Fruit fly (Drosophila melanogaster): ENCODE results near the gene Nup154.

The Nup154 gene

DNA sequence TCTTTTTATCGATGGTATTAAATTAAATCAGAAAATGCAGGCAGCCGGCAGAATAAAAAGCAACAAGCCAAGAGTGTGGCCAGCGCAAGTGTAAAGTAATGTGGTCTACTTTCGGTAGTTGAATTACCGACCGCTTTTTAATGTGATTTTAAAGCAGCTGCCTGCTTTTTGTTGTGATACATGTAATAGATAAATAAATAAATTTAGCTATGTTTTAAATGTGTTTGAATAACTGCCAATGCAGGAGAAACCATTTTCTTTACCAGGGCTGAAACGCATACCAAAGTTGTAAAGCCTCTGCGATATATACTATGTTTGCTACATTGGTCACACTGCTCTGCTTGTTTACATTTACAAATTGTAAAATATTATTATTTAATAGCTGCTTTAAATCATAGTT lies 34.5 kb upstream of the Nup154 start, which contains the start of the genes Tmem214 and YL-1 (continued):
- TF ChIP-seq nau (GFP tag; optimal IDR thresholded peaks at IDR 0.05) (no peak), Nf-YC (tag; optimal IDR thresholded peaks at IDR 0.05) (peak; percentile 44), CG30403 (GFP tag; optimal IDR thresholded peaks at IDR 0.05) (peak; percentile 15), ttk (GFP tag; IDR thresholded peaks at IDR 0.05) (no peak), toy (GFP tag; IDR thresholded peaks at IDR 0.05) (no peak), Sry-δ (GFP tag; optimal IDR thresholded peaks at IDR 0.05) (peak; percentile 29), Dp (GFP tag; optimal IDR thresholded peaks at IDR 0.05) (peak; percentile 49), lov (optimal IDR thresholded peaks at IDR 0.05) (no peak), lov (GFP tag; IDR thresholded peaks at IDR 0.05) (no peak), zen (tag; optimal IDR thresholded peaks at IDR 0.05) (peak; percentile 16), CG16779 (GFP tag; IDR thresholded peaks at IDR 0.05) (no peak), CG10147 (GFP tag; optimal IDR thresholded peaks at IDR 0.05) (peak; percentile 6), Ets65A (GFP tag) (peak; percentile 86), CTCF (GFP tag; optimal IDR thresholded peaks at IDR 0.05) (no peak), onecut (GFP tag; IDR thresholded peaks at IDR 0.05) (no peak), Lpt (GFP tag; optimal IDR thresholded peaks at IDR 0.05) (no peak), h (optimal IDR thresholded peaks at IDR 0.05) (no peak), al (GFP tag; IDR thresholded peaks at IDR 0.05) (no peak), CG15073 (GFP tag; optimal IDR thresholded peaks at IDR 0.05) (no peak), C15 (GFP tag; IDR thresholded peaks at IDR 0.05) (no peak), CG16815 (GFP tag; optimal IDR thresholded peaks at IDR 0.05) (no peak), Hr78 (GFP tag; optimal IDR thresholded peaks at IDR 0.05) (no peak), Lhr (GFP tag; optimal IDR thresholded peaks at IDR 0.05) (peak; percentile 43), HmgZ (tag; optimal IDR thresholded peaks at IDR 0.05) (peak; percentile 46), CG11456 (GFP tag; IDR thresholded peaks at IDR 0.05) (no peak), CG10209 (GFP tag; optimal IDR thresholded peaks at IDR 0.05) (no peak), crol (GFP tag; IDR thresholded peaks at IDR 0.05) (no peak), CG18599 (GFP tag; optimal IDR thresholded peaks at IDR 0.05) (no peak), Hand (GFP tag; optimal IDR thresholded peaks at IDR 0.05) (no peak), bsh (GFP tag; optimal IDR thresholded peaks at IDR 0.05) (no peak), dysf (GFP tag; IDR thresholded peaks at IDR 0.05) (no peak)

DNA sequence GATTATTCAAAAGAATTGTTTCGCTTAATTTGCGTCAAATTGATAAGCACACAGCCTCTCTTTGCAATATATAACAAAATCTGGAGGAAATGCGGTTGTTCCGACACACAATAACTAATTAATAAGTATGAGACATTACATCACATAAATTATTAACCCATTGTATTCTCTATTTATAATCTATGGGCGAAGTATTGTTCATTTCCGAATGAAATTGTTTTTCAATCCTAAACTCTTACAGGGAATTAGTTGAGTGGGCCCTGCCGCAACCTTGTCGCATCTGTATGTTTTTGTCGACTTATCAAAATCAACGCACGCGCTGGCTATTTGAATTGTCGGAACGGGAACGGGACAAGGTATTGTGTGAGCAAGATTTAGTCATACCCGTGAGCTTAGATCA lies 32.4 kb upstream of the Nup154 start, which contains the start of gene CG16743:
CG16743 (plus strand) TSS at position 57 of the 400 bp plus-strand sequence.
- TF ChIP-seq CG2120 (GFP tag; optimal IDR thresholded peaks at IDR 0.05): peak; percentile 46
- no peak for TF ChIP-seq CG12155 (GFP tag; optimal IDR thresholded peaks at IDR 0.05)
- TF ChIP-seq unc-4 (GFP tag; IDR thresholded peaks at IDR 0.05; ENCODE audit: partially characterized antibody): no peak
- no peak for TF ChIP-seq CrebB (tag; optimal IDR thresholded peaks at IDR 0.05)
- no peak for TF ChIP-seq Hmx (GFP tag; optimal IDR thresholded peaks at IDR 0.05)
- peak; percentile 50 for TF ChIP-seq lbe (GFP tag; optimal IDR thresholded peaks at IDR 0.05)
- no peak for TF ChIP-seq eve (GFP tag; optimal IDR thresholded peaks at IDR 0.05)
- TF ChIP-seq CG3163 (GFP tag; optimal IDR thresholded peaks at IDR 0.05): no peak
- TF ChIP-seq CG2875 (GFP tag; optimal IDR thresholded peaks at IDR 0.05): no peak
- no peak for TF ChIP-seq ham (GFP tag; IDR thresholded peaks at IDR 0.05)
- TF ChIP-seq CG6272 (GFP tag; IDR thresholded peaks at IDR 0.05): no peak
- no peak for TF ChIP-seq mam (GFP tag; optimal IDR thresholded peaks at IDR 0.05)
- no peak for TF ChIP-seq wek (GFP tag; optimal IDR thresholded peaks at IDR 0.05)
- peak; percentile 72 for TF ChIP-seq CG10274 (GFP tag; optimal IDR thresholded peaks at IDR 0.05)
- no peak for TF ChIP-seq CG11560 (tag; IDR thresholded peaks at IDR 0.05)
- TF ChIP-seq CG43689 (GFP tag; IDR thresholded peaks at IDR 0.05): no peak
- TF ChIP-seq Pdp1 (GFP tag; optimal IDR thresholded peaks at IDR 0.05): peak in 1 of 2 experiments; percentile 76
- peak; percentile 16 for TF ChIP-seq sug (tag; optimal IDR thresholded peaks at IDR 0.05)
- no peak for TF ChIP-seq cato (GFP tag; optimal IDR thresholded peaks at IDR 0.05; ENCODE audit: borderline replicate concordance)
- no peak for TF ChIP-seq emc (GFP tag; optimal IDR thresholded peaks at IDR 0.05)
- no peak for TF ChIP-seq CG8478 (optimal IDR thresholded peaks at IDR 0.05)
- TF ChIP-seq gem (tag; optimal IDR thresholded peaks at IDR 0.05): no peak
- TF ChIP-seq CoRest (tag; optimal IDR thresholded peaks at IDR 0.05): no peak
- TF ChIP-seq Adf1 (GFP tag; IDR thresholded peaks at IDR 0.05): no peak
